Fruit fly (Drosophila melanogaster) whole organism, prepupa: ENCODE measurements around the gene Clic.

Experiments
- Blimp-1 ChIP-seq: fragments of 200-800 bp; sonication (Bioruptor generic); optimal IDR thresholded peaks from 3 replicates; lab custom pipeline; 2017; ENCODE audit warnings: missing biosample characterization, missing genetic modification characterization, mild to moderate bottlenecking, moderate library complexity, missing genetic modification reagents
- CG10631 ChIP-seq: fragments of 200-800 bp; sonication (Bioruptor generic); optimal IDR thresholded peaks from 2 replicates; lab custom pipeline; 2016; ENCODE audit warnings: missing biosample characterization, missing genetic modification characterization
- CG10669 ChIP-seq: fragments of 200-800 bp; sonication (Bioruptor generic); optimal IDR thresholded peaks from 3 replicates; lab custom pipeline; 2018; ENCODE audit warnings: missing biosample characterization, mild to moderate bottlenecking, missing genetic modification characterization, moderate library complexity
- CG11294 ChIP-seq: fragments of 200-800 bp; sonication (Bioruptor generic); IDR thresholded peaks from 2 replicates; pipeline ENCODE4 v1.3.6; 2022; ENCODE audit warnings: missing biosample characterization, missing genetic modification characterization
- CG11762 ChIP-seq: fragments of 200-800 bp; sonication (Bioruptor generic); optimal IDR thresholded peaks from 3 replicates; lab custom pipeline; 2016; ENCODE audit warnings: missing biosample characterization, missing genetic modification characterization; ENCODE audit not compliant: insufficient read depth
- CG11902 ChIP-seq: fragments of 200-800 bp; sonication (Bioruptor generic); optimal IDR thresholded peaks from 3 replicates; lab custom pipeline; 2016; ENCODE audit warnings: missing biosample characterization, missing genetic modification characterization
- CG15336 ChIP-seq: fragments of 200-800 bp; sonication (Bioruptor generic); IDR thresholded peaks from 2 replicates; pipeline ENCODE4 v1.3.6; 2022; ENCODE audit warnings: missing biosample characterization, missing genetic modification characterization
- CG1621 ChIP-seq: fragments of 200-800 bp; sonication (Bioruptor generic); optimal IDR thresholded peaks from 3 replicates; lab custom pipeline; 2018; ENCODE audit warnings: missing biosample characterization, mild to moderate bottlenecking, missing genetic modification characterization
- CG3032 ChIP-seq: fragments of 200-800 bp; optimal IDR thresholded peaks from 2 replicates; lab custom pipeline; 2019; ENCODE audit warnings: missing biosample characterization, mild to moderate bottlenecking, missing genetic modification characterization, moderate library complexity
- CG31627 ChIP-seq: fragments of 200-800 bp; sonication (Bioruptor generic); optimal IDR thresholded peaks from 3 replicates; lab custom pipeline; 2016; ENCODE audit warnings: missing biosample characterization, missing genetic modification characterization
- CG34406 ChIP-seq: fragments of 200-800 bp; sonication (Bioruptor generic); optimal IDR thresholded peaks from 3 replicates; lab custom pipeline; 2016; ENCODE audit warnings: missing biosample characterization, missing genetic modification characterization
- CG3919 ChIP-seq: fragments of 200-800 bp; sonication (Bioruptor generic); optimal IDR thresholded peaks from 3 replicates; lab custom pipeline; 2016; ENCODE audit warnings: missing biosample characterization, missing genetic modification characterization
- CG4318 ChIP-seq: fragments of 200-800 bp; sonication (Bioruptor generic); optimal IDR thresholded peaks from 3 replicates; lab custom pipeline; 2017; ENCODE audit warnings: missing biosample characterization, mild to moderate bottlenecking, missing genetic modification characterization
- CG6276 ChIP-seq: fragments of 200-800 bp; sonication (Bioruptor generic); optimal IDR thresholded peaks from 2 replicates; lab custom pipeline; 2017; ENCODE audit warnings: missing biosample characterization, mild to moderate bottlenecking, missing genetic modification characterization
- CG6808 ChIP-seq: fragments of 200-800 bp; sonication (Bioruptor generic); optimal IDR thresholded peaks from 3 replicates; lab custom pipeline; 2017; ENCODE audit warnings: missing biosample characterization, missing genetic modification characterization, mild to moderate bottlenecking, moderate library complexity, missing genetic modification reagents
- CG6854 ChIP-seq: fragments of 200-800 bp; sonication (Bioruptor generic); optimal IDR thresholded peaks from 2 replicates; lab custom pipeline; 2017; ENCODE audit warnings: missing biosample characterization, mild to moderate bottlenecking, missing genetic modification characterization
- CG8119 ChIP-seq: fragments of 200-800 bp; sonication (Bioruptor generic); IDR thresholded peaks from 3 replicates; pipeline ENCODE4 v1.3.6; 2022; ENCODE audit warnings: missing biosample characterization, missing genetic modification characterization
- CG8319 ChIP-seq: fragments of 200-800 bp; sonication (Bioruptor generic); optimal IDR thresholded peaks from 3 replicates; lab custom pipeline; 2016; ENCODE audit warnings: missing biosample characterization, missing genetic modification characterization
- CG8632 ChIP-seq: fragments of 200-800 bp; sonication (Bioruptor generic); optimal IDR thresholded peaks from 3 replicates; lab custom pipeline; 2016; ENCODE audit warnings: missing biosample characterization, missing genetic modification characterization
- CG9139 ChIP-seq: fragments of 200-800 bp; sonication (Bioruptor generic); optimal IDR thresholded peaks from 3 replicates; lab custom pipeline; 2017; ENCODE audit warnings: missing biosample characterization, mild to moderate bottlenecking, missing genetic modification characterization
- Eip75B ChIP-seq: fragments of 200-800 bp; sonication (Bioruptor generic); optimal IDR thresholded peaks from 3 replicates; lab custom pipeline; 2016; ENCODE audit warnings: missing biosample characterization, missing genetic modification characterization
- Eip93F ChIP-seq: fragments of 200-800 bp; sonication (Bioruptor generic); optimal IDR thresholded peaks from 2 replicates; lab custom pipeline; 2016; ENCODE audit warnings: missing biosample characterization, mild to moderate bottlenecking, missing genetic modification characterization
- Ets21C ChIP-seq: fragments of 200-800 bp; sonication (Bioruptor generic); optimal IDR thresholded peaks from 3 replicates; lab custom pipeline; 2016; ENCODE audit warnings: missing biosample characterization, missing genetic modification characterization
- Ets96B ChIP-seq: fragments of 200-800 bp; optimal IDR thresholded peaks from 2 replicates; lab custom pipeline; 2019; ENCODE audit warnings: missing biosample characterization, mild to moderate bottlenecking, missing genetic modification characterization, moderate library complexity
- Hr38 ChIP-seq: sonication (Bioruptor generic); optimal IDR thresholded peaks from 2 replicates; lab custom pipeline; 2016; ENCODE audit warnings: missing biosample characterization, missing genetic modification characterization
- Hr39 ChIP-seq: fragments of 200-800 bp; sonication (Bioruptor generic); optimal IDR thresholded peaks from 2 replicates; lab custom pipeline; 2016; ENCODE audit warnings: missing biosample characterization, missing genetic modification characterization
- Hr4 ChIP-seq: fragments of 200-800 bp; sonication (Bioruptor generic); optimal IDR thresholded peaks from 3 replicates; lab custom pipeline; 2016; ENCODE audit warnings: missing biosample characterization, missing genetic modification characterization
- Lpt ChIP-seq: fragments of 200-800 bp; sonication (Bioruptor generic); optimal IDR thresholded peaks from 3 replicates; lab custom pipeline; 2016; ENCODE audit warnings: missing biosample characterization, missing genetic modification characterization
- Met ChIP-seq: fragments of 200-800 bp; sonication (Bioruptor generic); optimal IDR thresholded peaks from 3 replicates; lab custom pipeline; 2016; ENCODE audit warnings: missing biosample characterization, missing genetic modification characterization
- OdsH ChIP-seq: fragments of 200-800 bp; sonication (Bioruptor generic); optimal IDR thresholded peaks from 3 replicates; lab custom pipeline; 2016; ENCODE audit warnings: missing biosample characterization, missing genetic modification characterization
- Smox ChIP-seq: fragments of 200-800 bp; sonication (Bioruptor generic); optimal IDR thresholded peaks from 3 replicates; lab custom pipeline; 2016; ENCODE audit warnings: missing biosample characterization, missing genetic modification characterization
- Sox102F ChIP-seq: fragments of 200-800 bp; sonication (Bioruptor generic); optimal IDR thresholded peaks from 2 replicates; lab custom pipeline; 2016; ENCODE audit warnings: missing biosample characterization, mild to moderate bottlenecking, missing genetic modification characterization
- Sox15 ChIP-seq: fragments of 200-800 bp; sonication (Bioruptor generic); optimal IDR thresholded peaks from 3 replicates; lab custom pipeline; 2016; ENCODE audit warnings: missing biosample characterization, missing genetic modification characterization
- achi ChIP-seq: fragments of 200-800 bp; sonication (Bioruptor generic); optimal IDR thresholded peaks from 3 replicates; lab custom pipeline; 2016; ENCODE audit warnings: missing biosample characterization, missing genetic modification characterization
- acj6 ChIP-seq: fragments of 200-800 bp; sonication (Bioruptor generic); optimal IDR thresholded peaks from 3 replicates; lab custom pipeline; 2016; ENCODE audit warnings: missing biosample characterization, missing genetic modification characterization
- cyc ChIP-seq: fragments of 200-800 bp; sonication (Bioruptor generic); optimal IDR thresholded peaks from 3 replicates; lab custom pipeline; 2016; ENCODE audit warnings: missing biosample characterization, missing genetic modification characterization
- dac ChIP-seq: fragments of 200-800 bp; sonication (Bioruptor generic); optimal IDR thresholded peaks from 2 replicates; lab custom pipeline; 2017; ENCODE audit warnings: missing biosample characterization, mild to moderate bottlenecking, missing genetic modification characterization
- dsx ChIP-seq: fragments of 200-800 bp; optimal IDR thresholded peaks from 3 replicates; lab custom pipeline; 2019; ENCODE audit warnings: missing biosample characterization, mild to moderate bottlenecking, missing genetic modification characterization, moderate library complexity; ENCODE audit not compliant: poor library complexity, severe bottlenecking
- eg ChIP-seq: fragments of 200-800 bp; sonication (Bioruptor generic); IDR thresholded peaks from 3 replicates; pipeline ENCODE4 v1.3.6; 2022; ENCODE audit warnings: missing biosample characterization, missing genetic modification characterization
- esn ChIP-seq: fragments of 200-800 bp; sonication (Bioruptor generic); optimal IDR thresholded peaks from 2 replicates; lab custom pipeline; 2016; ENCODE audit warnings: missing biosample characterization, mild to moderate bottlenecking, missing genetic modification characterization, moderate library complexity
- lz ChIP-seq: fragments of 200-800 bp; sonication (Bioruptor generic); optimal IDR thresholded peaks from 3 replicates; lab custom pipeline; 2016; ENCODE audit warnings: missing biosample characterization, missing genetic modification characterization
- net ChIP-seq: fragments of 200-800 bp; sonication (Bioruptor generic); optimal IDR thresholded peaks from 3 replicates; lab custom pipeline; 2016; ENCODE audit warnings: missing biosample characterization, missing genetic modification characterization
- pdm3 ChIP-seq: fragments of 200-800 bp; sonication (Bioruptor generic); optimal IDR thresholded peaks from 3 replicates; lab custom pipeline; 2016; ENCODE audit warnings: missing biosample characterization, missing genetic modification characterization
- salr ChIP-seq, 2 experiments: fragments of 200-800 bp; sonication (Bioruptor generic); optimal IDR thresholded peaks; 3 replicates each; lab custom pipeline; 2016 to 2018; ENCODE audit warnings: missing biosample characterization in 2 of 2, missing genetic modification characterization in 2 of 2, mild to moderate bottlenecking in 1 of 2
- svp ChIP-seq: fragments of 200-800 bp; sonication (Bioruptor generic); peaks from one replicate; lab custom pipeline; 2016; ENCODE audit warnings: missing biosample characterization, missing genetic modification characterization
- topi ChIP-seq: fragments of 200-800 bp; sonication (Bioruptor generic); optimal IDR thresholded peaks from 3 replicates; lab custom pipeline; 2016; ENCODE audit warnings: missing biosample characterization, missing genetic modification characterization
- vri ChIP-seq: fragments of 200-800 bp; sonication (Bioruptor generic); optimal IDR thresholded peaks from 3 replicates; lab custom pipeline; 2016; ENCODE audit warnings: missing biosample characterization, mild to moderate bottlenecking, missing genetic modification characterization

Clic gene

DNA sequence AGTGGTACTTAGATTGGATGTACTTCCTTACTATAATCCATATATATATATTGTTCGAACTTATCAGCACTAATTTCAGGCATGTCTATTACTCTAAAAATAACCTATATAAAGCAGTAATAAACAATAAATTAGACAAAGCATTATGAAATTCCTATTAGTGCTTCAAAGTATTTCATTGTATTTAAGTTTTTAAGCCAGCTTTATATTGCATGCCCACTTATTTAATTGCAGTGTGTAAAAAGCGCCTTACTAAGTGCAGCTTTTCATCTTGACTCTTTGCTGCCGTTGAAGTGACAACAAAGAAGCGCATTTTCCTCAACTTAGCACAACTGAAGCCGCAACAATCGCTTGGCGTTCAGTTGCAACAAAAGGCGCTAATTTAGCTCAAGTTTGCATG, 3.3 kb downstream of the Clic start (continued):
- TF ChIP-seq acj6, result no peak
- peak; percentile 37 for TF ChIP-seq Hr4
- TF ChIP-seq lz, result no peak
- TF ChIP-seq CG8632 (GFP tag; lab: Kevin White, UChicago), result no peak
- no peak for TF ChIP-seq Sox102F (GFP tag; lab: Kevin White, UChicago)
- TF ChIP-seq CG11294 (GFP tag; lab: Robert Waterston, UW), result no peak
- TF ChIP-seq Lpt (GFP tag; lab: Kevin White, UChicago), result no peak
- TF ChIP-seq, all 60 proteins: peak for 11

DNA sequence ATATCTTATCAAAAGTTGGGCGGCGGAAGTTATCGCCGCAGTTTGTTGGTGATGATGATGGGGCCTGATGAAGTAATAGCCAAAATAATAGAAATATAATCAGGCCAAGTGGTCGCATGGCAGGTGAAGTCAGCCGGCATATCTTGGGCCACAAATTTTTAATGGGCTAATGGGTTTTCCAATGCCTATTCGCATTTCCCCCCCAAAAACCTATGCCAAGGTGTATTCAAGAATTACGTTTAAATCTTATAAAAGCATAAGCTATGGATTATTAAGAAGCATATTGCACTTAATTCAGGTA, 4.0 kb downstream of the Clic start:
- TF ChIP-seq CG11902 (GFP tag; lab: Kevin White, UChicago) (no peak), vri (GFP tag; lab: Kevin White, UChicago) (peak; percentile 67), CG11294 (GFP tag; lab: Robert Waterston, UW) (no peak), CG34406 (GFP tag; lab: Kevin White, UChicago) (no peak)

DNA sequence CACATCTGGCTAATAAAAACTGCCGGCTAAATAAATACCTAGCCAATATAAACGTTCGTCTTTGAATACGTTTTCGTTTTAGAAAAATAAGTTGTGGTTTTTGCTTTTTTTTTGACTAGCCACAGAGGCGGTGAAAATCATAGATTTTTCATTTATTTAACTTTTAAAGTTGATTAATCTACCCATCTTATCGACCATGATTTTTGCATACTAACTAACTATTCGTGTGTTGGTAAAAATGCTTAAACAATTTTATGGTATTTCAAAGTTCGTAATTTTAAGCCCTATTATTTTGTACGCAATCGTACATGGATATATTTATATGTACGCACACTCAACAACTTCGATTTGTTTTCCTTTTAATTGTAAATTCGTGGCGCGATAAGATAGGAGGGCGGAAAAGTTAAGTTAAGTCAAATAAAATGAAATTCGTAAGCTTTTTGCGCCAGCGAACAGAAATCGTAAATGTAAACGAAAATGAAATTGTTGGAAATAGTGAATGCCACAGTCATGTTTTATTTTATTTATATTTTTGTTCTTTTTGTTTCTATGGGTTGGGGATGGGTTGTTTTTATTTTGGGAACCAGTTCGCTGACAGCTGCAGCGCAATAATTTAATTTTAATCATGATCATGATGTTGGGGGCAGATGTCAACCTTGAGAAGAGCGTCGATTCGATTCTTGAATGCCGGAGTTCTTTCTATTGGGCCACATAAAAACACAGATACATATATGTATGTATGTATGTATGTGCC, 4.5 kb downstream of the Clic start:
- no peak for TF ChIP-seq acj6
- no peak for TF ChIP-seq dsx
- no peak for TF ChIP-seq salr (GFP tag; optimal IDR thresholded peaks at IDR 0.05; lab: Kevin White, UChicago)
- TF ChIP-seq Smox (GFP tag; lab: Kevin White, UChicago), result no peak
- TF ChIP-seq Hr38 (GFP tag; lab: Kevin White, UChicago), result no peak
- TF ChIP-seq Blimp-1 (GFP tag; lab: Kevin White, UChicago), result no peak
- TF ChIP-seq dac (GFP tag; lab: Kevin White, UChicago), result no peak
- TF ChIP-seq net, result peak; percentile 0
- TF ChIP-seq topi, result no peak
- no peak for TF ChIP-seq Sox15 (GFP tag; lab: Kevin White, UChicago)
- TF ChIP-seq Hr4, result peak; percentile 6
- TF ChIP-seq Ets21C (GFP tag; lab: Kevin White, UChicago), result no peak
- no peak for TF ChIP-seq CG9139 (GFP tag; lab: Kevin White, UChicago)
- TF ChIP-seq eg, result peak; percentile 73
- no peak for TF ChIP-seq CG10669 (GFP tag; lab: Kevin White, UChicago)
- TF ChIP-seq esn, result peak; percentile 27
- TF ChIP-seq CG3919 (GFP tag; lab: Kevin White, UChicago), result no peak
- TF ChIP-seq Ets96B (tag; lab: Kevin White, UChicago), result no peak
- TF ChIP-seq Eip75B, result no peak
- no peak for TF ChIP-seq CG11294 (GFP tag; lab: Robert Waterston, UW)
- TF ChIP-seq CG8632 (GFP tag; lab: Kevin White, UChicago), result no peak
- no peak for TF ChIP-seq Eip93F (GFP tag; lab: Kevin White, UChicago)
- TF ChIP-seq CG11762, result no peak
- no peak for TF ChIP-seq CG3032 (tag; lab: Kevin White, UChicago)
- TF ChIP-seq Met (GFP tag; lab: Kevin White, UChicago), result peak; percentile 13
- TF ChIP-seq CG15336 (GFP tag; lab: Robert Waterston, UW), result peak; percentile 75
- no peak for TF ChIP-seq cyc (GFP tag; lab: Kevin White, UChicago)
- no peak for TF ChIP-seq CG10631 (GFP tag; lab: Kevin White, UChicago)
- no peak for TF ChIP-seq Lpt (GFP tag; lab: Kevin White, UChicago)
- peak; percentile 45; the same call in 1 of the 3 replicates for TF ChIP-seq CG8119 (GFP tag; lab: Robert Waterston, UW)
- no peak for TF ChIP-seq CG8319 (GFP tag; lab: Kevin White, UChicago)
- TF ChIP-seq CG31627, result no peak
- TF ChIP-seq CG34406 (GFP tag; lab: Kevin White, UChicago), result no peak
- TF ChIP-seq CG1621 (tag; lab: Kevin White, UChicago), result no peak
- TF ChIP-seq Hr39 (GFP tag; lab: Kevin White, UChicago), result peak; percentile 9
- peak; percentile 28 for TF ChIP-seq pdm3 (GFP tag; lab: Kevin White, UChicago)
- peak; percentile 82 for TF ChIP-seq svp (GFP tag; lab: Kevin White, UChicago)
- peak; percentile 12 for TF ChIP-seq OdsH (GFP tag; lab: Kevin White, UChicago)
- no peak for TF ChIP-seq CG4318 (GFP tag; lab: Kevin White, UChicago)
- no peak for TF ChIP-seq CG6854 (GFP tag; lab: Kevin White, UChicago)
- no peak for TF ChIP-seq achi (GFP tag; lab: Kevin White, UChicago)
- peak; percentile 55 for TF ChIP-seq CG6276
- TF ChIP-seq CG6808 (GFP tag; lab: Kevin White, UChicago), result no peak
- no peak for TF ChIP-seq vri (GFP tag; lab: Kevin White, UChicago)
